Fruit fly (Drosophila melanogaster) whole organism, wandering third instar larva: ENCODE data around the gene gNacalpha.

Experiments used
- Abd-B ChIP-seq: fragments of >200 bp; optimal IDR thresholded peaks from 2 replicates; lab custom pipeline; 2017; ENCODE audit warnings: missing biosample characterization, missing genetic modification characterization
- Dfd ChIP-seq: fragments of >200 bp; optimal IDR thresholded peaks from 2 replicates; lab custom pipeline; 2017; ENCODE audit warnings: missing biosample characterization, missing genetic modification characterization
- Dif ChIP-seq: fragments of 200-275, 200-300 bp; sonication (Bioruptor generic); optimal IDR thresholded peaks from 2 replicates; lab custom pipeline; 2018; ENCODE audit warnings: missing biosample characterization, missing genetic modification characterization; ENCODE audit not compliant: partially characterized antibody
- HLH106 ChIP-seq: fragments of 200-800 bp; optimal IDR thresholded peaks from 3 replicates; lab custom pipeline; 2019; ENCODE audit warnings: missing biosample characterization, mild to moderate bottlenecking, missing genetic modification characterization, moderate library complexity
- Hnf4 ChIP-seq: fragments of 200-800 bp; sonication (Bioruptor generic); optimal IDR thresholded peaks from 2 replicates; lab custom pipeline; 2016; ENCODE audit warnings: missing biosample characterization, mild to moderate bottlenecking, missing genetic modification characterization
- Hr78 ChIP-seq: fragments of >200 bp; optimal IDR thresholded peaks from 2 replicates; lab custom pipeline; 2017; ENCODE audit warnings: missing biosample characterization, missing genetic modification characterization
- Hr83 ChIP-seq: fragments of 200-300 bp; sonication (Bioruptor generic); optimal IDR thresholded peaks from 2 replicates; lab custom pipeline; 2016; ENCODE audit warnings: missing biosample characterization, mild to moderate bottlenecking, missing genetic modification characterization, moderate library complexity; ENCODE audit not compliant: poor library complexity, severe bottlenecking
- OdsH ChIP-seq: fragments of 200-800 bp; sonication (Bioruptor generic); optimal IDR thresholded peaks from 2 replicates; lab custom pipeline; 2016; ENCODE audit warnings: missing biosample characterization, mild to moderate bottlenecking, missing genetic modification characterization
- Rel ChIP-seq, 2 experiments: fragments of 200-800 bp; sonication (Bioruptor generic) in 1 of 2; optimal IDR thresholded peaks; 2 replicates in 1 of 2; 3 replicates in 1 of 2; lab custom pipeline; 2016 to 2019; ENCODE audit warnings: mild to moderate bottlenecking in 2 of 2, missing biosample characterization in 2 of 2, missing genetic modification characterization in 2 of 2, moderate library complexity in 1 of 2
- Sp1 ChIP-seq: fragments of 200-800 bp; sonication (Bioruptor generic); optimal IDR thresholded peaks from 3 replicates; lab custom pipeline; 2019; ENCODE audit warnings: missing biosample characterization, mild to moderate bottlenecking, missing genetic modification characterization, moderate library complexity
- Vsx2 ChIP-seq: fragments of 200-300, 225-300 bp; sonication (Bioruptor generic); optimal IDR thresholded peaks from 2 replicates; lab custom pipeline; 2018; ENCODE audit warnings: missing biosample characterization, missing genetic modification characterization; ENCODE audit not compliant: partially characterized antibody
- br ChIP-seq: fragments of 200-800 bp; sonication (Bioruptor generic); optimal IDR thresholded peaks from 2 replicates; lab custom pipeline; 2016; ENCODE audit warnings: missing biosample characterization, missing genetic modification characterization
- brk ChIP-seq: fragments of 200-800 bp; sonication (Bioruptor generic); optimal IDR thresholded peaks from 2 replicates; lab custom pipeline; 2016; ENCODE audit warnings: missing biosample characterization, mild to moderate bottlenecking, missing genetic modification characterization
- dl ChIP-seq, 2 experiments: fragments of 175-275, 200-275 bp in 1 of 2; fragments of 200-275 bp in 1 of 2; sonication (Bioruptor generic); optimal IDR thresholded peaks; lab custom pipeline; 2018; ENCODE audit warnings: mild to moderate bottlenecking in 2 of 2, missing biosample characterization in 2 of 2, missing genetic modification characterization in 2 of 2, moderate library complexity in 2 of 2; ENCODE audit not compliant: partially characterized antibody in 2 of 2, insufficient read depth in 1 of 2
- dsf ChIP-seq: sonication (Bioruptor generic); optimal IDR thresholded peaks from 2 replicates; lab custom pipeline; 2016; ENCODE audit warnings: missing biosample characterization, missing genetic modification characterization, borderline replicate concordance
- ey ChIP-seq: fragments of 200-800 bp; sonication (Bioruptor generic); optimal IDR thresholded peaks from 2 replicates; lab custom pipeline; 2016; ENCODE audit warnings: missing biosample characterization, missing genetic modification characterization
- foxo ChIP-seq, 2 experiments: fragments of 200-800 bp; sonication (Bioruptor generic); optimal IDR thresholded peaks; 2 replicates in 1 of 2; 3 replicates in 1 of 2; lab custom pipeline; 2016 to 2017; ENCODE audit warnings: missing biosample characterization in 2 of 2, missing genetic modification characterization in 2 of 2
- fru ChIP-seq: fragments of 200-800 bp; sonication (Bioruptor generic); optimal IDR thresholded peaks from 3 replicates; lab custom pipeline; 2016; ENCODE audit warnings: missing biosample characterization, mild to moderate bottlenecking, missing genetic modification characterization
- jim ChIP-seq: fragments of 175-275, 200-325 bp; sonication (Bioruptor generic); optimal IDR thresholded peaks from 2 replicates; lab custom pipeline; 2016; ENCODE audit warnings: missing biosample characterization, mild to moderate bottlenecking, missing genetic modification characterization
- lola ChIP-seq: fragments of >200 bp; optimal IDR thresholded peaks from 2 replicates; lab custom pipeline; 2017; ENCODE audit warnings: missing biosample characterization, missing genetic modification characterization
- pan ChIP-seq: fragments of >200 bp; optimal IDR thresholded peaks from 2 replicates; lab custom pipeline; 2017
- rgr ChIP-seq: fragments of 200-800 bp; sonication (Bioruptor generic); optimal IDR thresholded peaks from 3 replicates; lab custom pipeline; 2016; ENCODE audit warnings: missing biosample characterization, mild to moderate bottlenecking, missing genetic modification characterization
- sage ChIP-seq: fragments of 200-800 bp; sonication (Bioruptor generic); optimal IDR thresholded peaks from 2 replicates; lab custom pipeline; 2016; ENCODE audit warnings: missing biosample characterization, mild to moderate bottlenecking, missing genetic modification characterization
- sv ChIP-seq: fragments of 200-800 bp; sonication (Bioruptor generic); optimal IDR thresholded peaks from 3 replicates; lab custom pipeline; 2016; ENCODE audit warnings: missing biosample characterization, missing genetic modification characterization
- tai ChIP-seq: sonication (Bioruptor generic); optimal IDR thresholded peaks from 2 replicates; lab custom pipeline; 2016; ENCODE audit warnings: missing biosample characterization, missing genetic modification characterization
- woc ChIP-seq: sonication (Bioruptor generic); optimal IDR thresholded peaks from 2 replicates; lab custom pipeline; 2016; ENCODE audit warnings: missing biosample characterization, mild to moderate bottlenecking, missing genetic modification characterization

The gNacalpha gene

DNA sequence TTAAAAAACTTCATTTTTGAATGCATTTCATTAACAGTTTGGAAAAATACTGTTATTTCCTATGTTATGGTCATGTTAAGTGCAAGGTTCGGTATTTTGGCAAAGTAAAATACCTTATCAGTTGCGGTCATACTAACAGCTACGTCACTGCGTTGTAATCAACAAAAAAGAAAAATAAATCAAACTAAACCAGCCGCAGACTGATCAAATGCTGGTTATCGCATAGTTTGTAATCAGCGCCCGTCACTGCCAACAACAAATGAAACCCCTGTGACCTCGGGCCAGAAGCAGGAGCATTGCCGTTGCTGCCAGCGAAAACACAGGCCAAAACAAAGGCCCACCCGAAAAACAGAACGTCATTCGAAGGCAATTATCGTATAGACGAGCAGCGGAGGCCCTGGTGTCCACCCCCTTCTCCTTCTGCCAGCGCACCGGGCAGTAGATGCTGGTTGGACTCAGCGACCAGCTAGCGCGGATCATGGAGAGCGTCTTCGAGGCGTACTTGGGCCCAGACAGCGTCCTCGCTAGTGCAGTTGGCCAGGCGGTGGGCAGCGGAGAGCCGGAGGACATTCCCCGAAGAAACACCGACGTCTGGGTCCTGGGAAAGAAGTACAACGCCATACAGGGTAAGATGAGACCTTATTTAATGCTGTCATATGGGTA, 43.9 kb downstream of the gNacalpha start, which contains the start of gene Atg4a:
Gene Atg4a, plus strand, starts transcription at position 110 of the 663 bp plus-strand sequence.
- TF ChIP-seq woc (GFP tag; lab: Kevin White, UChicago): no peak
- no peak for TF ChIP-seq Sp1 (GFP tag; lab: Kevin White, UChicago)
- TF ChIP-seq ey (GFP tag; lab: Kevin White, UChicago): no peak
- no peak for TF ChIP-seq Hr83
- no peak for TF ChIP-seq Hnf4 (GFP tag; lab: Kevin White, UChicago)
- TF ChIP-seq br: no peak
- TF ChIP-seq HLH106: no peak
- no peak for TF ChIP-seq Abd-B (GFP tag; lab: Kevin White, UChicago)
- no peak for TF ChIP-seq OdsH (GFP tag; lab: Kevin White, UChicago)
- no peak for TF ChIP-seq dl (GFP tag; optimal IDR thresholded peaks at IDR 0.05; lab: Kevin White, UChicago; ENCODE audit: insufficient read depth in 1 of 2, partially characterized antibody in 2 of 2)
- TF ChIP-seq pan: no peak
- no peak for TF ChIP-seq sv
- no peak for TF ChIP-seq Dfd (GFP tag; lab: Kevin White, UChicago)
- no peak for TF ChIP-seq foxo (GFP tag; optimal IDR thresholded peaks at IDR 0.05; lab: Kevin White, UChicago)
- TF ChIP-seq Hr78 (GFP tag; lab: Kevin White, UChicago): no peak
- no peak for TF ChIP-seq Vsx2
- no peak for TF ChIP-seq rgr (GFP tag; lab: Kevin White, UChicago)
- TF ChIP-seq tai (GFP tag; lab: Kevin White, UChicago): no peak
- TF ChIP-seq sage: no peak

DNA sequence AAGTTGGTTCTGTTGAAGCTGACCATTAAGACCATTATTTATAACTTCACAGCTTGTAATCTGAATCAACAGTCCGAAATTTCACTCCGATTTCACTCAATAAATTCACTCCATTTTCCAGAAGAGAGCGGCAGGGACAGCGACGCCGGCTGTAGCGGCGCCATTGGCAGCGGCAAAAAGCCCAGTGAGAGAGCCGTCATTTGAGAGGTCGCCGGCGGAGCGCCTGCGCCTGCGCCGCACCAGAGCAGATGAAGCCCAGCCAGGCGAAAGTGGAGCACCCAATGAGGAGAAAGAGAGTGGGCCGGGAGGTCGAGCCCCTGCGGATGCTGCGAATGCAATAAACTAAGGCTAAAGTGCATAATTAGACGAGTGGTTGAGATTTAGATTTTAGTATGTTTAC, 45.6 kb downstream of the gNacalpha start:
- TF ChIP-seq Hr78 (GFP tag; lab: Kevin White, UChicago) (no peak), brk (GFP tag; lab: Kevin White, UChicago) (no peak), dl (GFP tag; optimal IDR thresholded peaks at IDR 0.05; lab: Kevin White, UChicago; ENCODE audit: insufficient read depth in 1 of 2, partially characterized antibody in 2 of 2) (no peak), Hr83 (no peak), tai (GFP tag; lab: Kevin White, UChicago) (no peak), dsf (GFP tag; lab: Kevin White, UChicago) (no peak), pan (no peak), jim (no peak), Dif (GFP tag; lab: Kevin White, UChicago) (no peak), lola (GFP tag; lab: Kevin White, UChicago) (no peak)

DNA sequence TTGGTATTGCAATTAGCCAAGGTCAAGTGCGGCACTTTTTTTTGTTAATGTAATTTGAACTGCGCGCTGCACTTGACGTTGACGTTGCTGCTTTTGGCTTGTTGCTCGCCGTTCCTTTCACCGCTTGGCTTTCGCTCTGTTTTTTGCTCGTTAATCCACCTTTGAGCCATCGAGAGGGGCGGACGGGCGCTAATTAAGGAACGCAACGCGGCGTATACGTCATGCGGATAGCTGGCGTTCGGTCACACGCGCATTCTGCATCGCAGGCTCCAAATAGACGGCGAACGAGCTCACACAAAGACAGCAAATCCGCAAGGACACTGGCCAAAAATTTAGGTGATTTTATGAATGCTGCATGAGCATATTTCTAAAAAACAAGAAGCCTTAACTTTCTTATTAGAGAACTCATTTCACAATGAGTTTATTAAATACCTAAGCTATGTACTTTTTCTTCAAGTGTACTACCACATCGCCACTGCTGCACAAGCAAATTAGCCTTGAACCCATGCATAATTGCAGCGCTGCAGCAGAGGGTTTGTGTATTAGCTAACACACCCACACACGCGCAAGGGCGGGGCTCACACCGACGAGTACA, 49.4 kb downstream of the gNacalpha start:
- TF ChIP-seq Rel (GFP tag; optimal IDR thresholded peaks at IDR 0.05; lab: Kevin White, UChicago) (no peak), Rel (tag; optimal IDR thresholded peaks at IDR 0.05; lab: Kevin White, UChicago) (no peak), rgr (GFP tag; lab: Kevin White, UChicago) (peak; percentile 16), foxo (GFP tag; optimal IDR thresholded peaks at IDR 0.05; lab: Kevin White, UChicago) (peak in 1 of 2 experiments; percentile 24), woc (GFP tag; lab: Kevin White, UChicago) (no peak), fru (no peak)
